Worm (Caenorhabditis elegans): Measurements from ENCODE around the gene nlp-17.

DNA sequence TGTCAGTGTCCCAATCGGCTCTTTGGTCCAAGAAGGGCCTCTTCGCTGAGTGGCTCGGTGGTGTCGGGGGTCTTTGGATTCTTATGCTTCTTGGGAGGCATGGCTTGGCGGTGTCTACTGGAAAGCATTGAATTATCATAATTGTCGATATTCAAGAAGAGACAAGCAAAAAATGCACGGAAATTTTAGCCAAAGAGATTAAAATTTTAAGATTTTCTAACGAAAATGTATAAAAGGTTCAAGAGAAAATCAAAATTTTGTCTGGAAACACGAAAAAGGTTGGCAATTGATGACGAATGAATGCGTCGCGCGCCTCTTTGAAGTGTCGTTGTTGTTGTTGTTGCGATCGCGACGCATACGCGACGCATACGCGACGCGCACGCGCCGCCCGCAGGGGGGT is 44.7 kb downstream of the nlp-17 start, which contains the start of gene Y38H8A.12:
- no peak for TF ChIP-seq dve-1 (tag; optimal IDR thresholded peaks at IDR 0.05)
- TF ChIP-seq tbx-2 (tag; optimal IDR thresholded peaks at IDR 0.05), result no peak
- no peak for TF ChIP-seq hlh-30 (tag; optimal IDR thresholded peaks at IDR 0.05; ENCODE audit: insufficient read depth)
- no peak for TF ChIP-seq C08G9.2 (tag; optimal IDR thresholded peaks at IDR 0.05)
- TF ChIP-seq K02D7.2 (tag; optimal IDR thresholded peaks at IDR 0.05), result no peak
- TF ChIP-seq tbx-7 (tag; optimal IDR thresholded peaks at IDR 0.05), result no peak
- no peak for TF ChIP-seq ceh-2 (tag; optimal IDR thresholded peaks at IDR 0.05)
- no peak for TF ChIP-seq eyg-1 (tag; optimal IDR thresholded peaks at IDR 0.05)
- TF ChIP-seq fkh-10 (GFP tag; optimal IDR thresholded peaks at IDR 0.05), result no peak
- no peak for TF ChIP-seq ama-1 (optimal IDR thresholded peaks at IDR 0.05)
- no peak for TF ChIP-seq pqm-1 (tag; optimal IDR thresholded peaks at IDR 0.05)
- no peak for TF ChIP-seq rnt-1 (tag; optimal IDR thresholded peaks at IDR 0.05)
- no peak for TF ChIP-seq pag-3 (tag; optimal IDR thresholded peaks at IDR 0.05; ENCODE audit: borderline replicate concordance)
- TF ChIP-seq nhr-11 (tag; optimal IDR thresholded peaks at IDR 0.05), result no peak
